Fruit fly (Drosophila melanogaster): ENCODE results near the gene CG9018.

- TF ChIP-seq CG8478 (optimal IDR thresholded peaks at IDR 0.05), result no peak
- TF ChIP-seq CTCF (optimal IDR thresholded peaks at IDR 0.05), result no peak
Measured at dm6 chr3L:2185630-2186029, 51.2 kb downstream of the CG9018 start, which contains the start of gene CG13810.
